Fruit fly (Drosophila melanogaster) whole organism, prepupa: ENCODE results near the gene Tep4.

Experiments
- Blimp-1 ChIP-seq: fragments of 200-800 bp; sonication (Bioruptor generic); optimal IDR thresholded peaks from 3 replicates; lab custom pipeline; 2017; ENCODE audit warnings: missing biosample characterization, missing genetic modification characterization, mild to moderate bottlenecking, moderate library complexity, missing genetic modification reagents
- CG10631 ChIP-seq: fragments of 200-800 bp; sonication (Bioruptor generic); optimal IDR thresholded peaks from 2 replicates; lab custom pipeline; 2016; ENCODE audit warnings: missing biosample characterization, missing genetic modification characterization
- CG10669 ChIP-seq: fragments of 200-800 bp; sonication (Bioruptor generic); optimal IDR thresholded peaks from 3 replicates; lab custom pipeline; 2018; ENCODE audit warnings: missing biosample characterization, mild to moderate bottlenecking, missing genetic modification characterization, moderate library complexity
- CG11902 ChIP-seq: fragments of 200-800 bp; sonication (Bioruptor generic); optimal IDR thresholded peaks from 3 replicates; lab custom pipeline; 2016; ENCODE audit warnings: missing biosample characterization, missing genetic modification characterization
- CG1621 ChIP-seq: fragments of 200-800 bp; sonication (Bioruptor generic); optimal IDR thresholded peaks from 3 replicates; lab custom pipeline; 2018; ENCODE audit warnings: missing biosample characterization, mild to moderate bottlenecking, missing genetic modification characterization
- CG3032 ChIP-seq: fragments of 200-800 bp; optimal IDR thresholded peaks from 2 replicates; lab custom pipeline; 2019; ENCODE audit warnings: missing biosample characterization, mild to moderate bottlenecking, missing genetic modification characterization, moderate library complexity
- CG31627 ChIP-seq: fragments of 200-800 bp; sonication (Bioruptor generic); optimal IDR thresholded peaks from 3 replicates; lab custom pipeline; 2016; ENCODE audit warnings: missing biosample characterization, missing genetic modification characterization
- CG32006 ChIP-seq: fragments of 200-800 bp; sonication (Bioruptor generic); optimal IDR thresholded peaks from 3 replicates; lab custom pipeline; 2017; ENCODE audit warnings: missing biosample characterization, mild to moderate bottlenecking, missing genetic modification characterization
- CG34406 ChIP-seq: fragments of 200-800 bp; sonication (Bioruptor generic); optimal IDR thresholded peaks from 3 replicates; lab custom pipeline; 2016; ENCODE audit warnings: missing biosample characterization, missing genetic modification characterization
- CG3919 ChIP-seq: fragments of 200-800 bp; sonication (Bioruptor generic); optimal IDR thresholded peaks from 3 replicates; lab custom pipeline; 2016; ENCODE audit warnings: missing biosample characterization, missing genetic modification characterization
- CG4318 ChIP-seq: fragments of 200-800 bp; sonication (Bioruptor generic); optimal IDR thresholded peaks from 3 replicates; lab custom pipeline; 2017; ENCODE audit warnings: missing biosample characterization, mild to moderate bottlenecking, missing genetic modification characterization
- CG6163 ChIP-seq: fragments of 200-800 bp; sonication (Bioruptor generic); IDR thresholded peaks from 3 replicates; pipeline ENCODE4 v1.3.6; 2022; ENCODE audit warnings: missing biosample characterization, missing genetic modification characterization
- CG6792 ChIP-seq: fragments of 200-800 bp; sonication (Bioruptor generic); optimal IDR thresholded peaks from 3 replicates; lab custom pipeline; 2016; ENCODE audit warnings: missing biosample characterization, missing genetic modification characterization
- CG6854 ChIP-seq: fragments of 200-800 bp; sonication (Bioruptor generic); optimal IDR thresholded peaks from 2 replicates; lab custom pipeline; 2017; ENCODE audit warnings: missing biosample characterization, mild to moderate bottlenecking, missing genetic modification characterization
- CG7368 ChIP-seq: fragments of 200-800 bp; sonication (Bioruptor generic); optimal IDR thresholded peaks from 3 replicates; lab custom pipeline; 2016; ENCODE audit warnings: missing biosample characterization, missing genetic modification characterization
- CG8119 ChIP-seq: fragments of 200-800 bp; sonication (Bioruptor generic); IDR thresholded peaks from 3 replicates; pipeline ENCODE4 v1.3.6; 2022; ENCODE audit warnings: missing biosample characterization, missing genetic modification characterization
- CG8319 ChIP-seq: fragments of 200-800 bp; sonication (Bioruptor generic); optimal IDR thresholded peaks from 3 replicates; lab custom pipeline; 2016; ENCODE audit warnings: missing biosample characterization, missing genetic modification characterization
- CG8632 ChIP-seq: fragments of 200-800 bp; sonication (Bioruptor generic); optimal IDR thresholded peaks from 3 replicates; lab custom pipeline; 2016; ENCODE audit warnings: missing biosample characterization, missing genetic modification characterization
- CG9139 ChIP-seq: fragments of 200-800 bp; sonication (Bioruptor generic); optimal IDR thresholded peaks from 3 replicates; lab custom pipeline; 2017; ENCODE audit warnings: missing biosample characterization, mild to moderate bottlenecking, missing genetic modification characterization
- Eip75B ChIP-seq: fragments of 200-800 bp; sonication (Bioruptor generic); optimal IDR thresholded peaks from 3 replicates; lab custom pipeline; 2016; ENCODE audit warnings: missing biosample characterization, missing genetic modification characterization
- Eip78C ChIP-seq: fragments of 200-800 bp; sonication (Bioruptor generic); peaks from one replicate; lab custom pipeline; 2016; ENCODE audit warnings: missing biosample characterization, missing genetic modification characterization
- Eip93F ChIP-seq: fragments of 200-800 bp; sonication (Bioruptor generic); optimal IDR thresholded peaks from 2 replicates; lab custom pipeline; 2016; ENCODE audit warnings: missing biosample characterization, mild to moderate bottlenecking, missing genetic modification characterization
- Ets21C ChIP-seq: fragments of 200-800 bp; sonication (Bioruptor generic); optimal IDR thresholded peaks from 3 replicates; lab custom pipeline; 2016; ENCODE audit warnings: missing biosample characterization, missing genetic modification characterization
- Gug ChIP-seq: fragments of 200-800 bp; sonication (Bioruptor generic); IDR thresholded peaks from 2 replicates; pipeline ENCODE4 v1.3.6; 2022; ENCODE audit warnings: missing biosample characterization, missing genetic modification characterization
- Hr38 ChIP-seq: sonication (Bioruptor generic); optimal IDR thresholded peaks from 2 replicates; lab custom pipeline; 2016; ENCODE audit warnings: missing biosample characterization, missing genetic modification characterization
- Hr39 ChIP-seq: fragments of 200-800 bp; sonication (Bioruptor generic); optimal IDR thresholded peaks from 2 replicates; lab custom pipeline; 2016; ENCODE audit warnings: missing biosample characterization, missing genetic modification characterization
- Hr4 ChIP-seq: fragments of 200-800 bp; sonication (Bioruptor generic); optimal IDR thresholded peaks from 3 replicates; lab custom pipeline; 2016; ENCODE audit warnings: missing biosample characterization, missing genetic modification characterization
- Lpt ChIP-seq: fragments of 200-800 bp; sonication (Bioruptor generic); optimal IDR thresholded peaks from 3 replicates; lab custom pipeline; 2016; ENCODE audit warnings: missing biosample characterization, missing genetic modification characterization
- Met ChIP-seq: fragments of 200-800 bp; sonication (Bioruptor generic); optimal IDR thresholded peaks from 3 replicates; lab custom pipeline; 2016; ENCODE audit warnings: missing biosample characterization, missing genetic modification characterization
- Sox102F ChIP-seq: fragments of 200-800 bp; sonication (Bioruptor generic); optimal IDR thresholded peaks from 2 replicates; lab custom pipeline; 2016; ENCODE audit warnings: missing biosample characterization, mild to moderate bottlenecking, missing genetic modification characterization
- Sox15 ChIP-seq: fragments of 200-800 bp; sonication (Bioruptor generic); optimal IDR thresholded peaks from 3 replicates; lab custom pipeline; 2016; ENCODE audit warnings: missing biosample characterization, missing genetic modification characterization
- cyc ChIP-seq: fragments of 200-800 bp; sonication (Bioruptor generic); optimal IDR thresholded peaks from 3 replicates; lab custom pipeline; 2016; ENCODE audit warnings: missing biosample characterization, missing genetic modification characterization
- dsx ChIP-seq: fragments of 200-800 bp; optimal IDR thresholded peaks from 3 replicates; lab custom pipeline; 2019; ENCODE audit warnings: missing biosample characterization, mild to moderate bottlenecking, missing genetic modification characterization, moderate library complexity; ENCODE audit not compliant: poor library complexity, severe bottlenecking
- eg ChIP-seq: fragments of 200-800 bp; sonication (Bioruptor generic); IDR thresholded peaks from 3 replicates; pipeline ENCODE4 v1.3.6; 2022; ENCODE audit warnings: missing biosample characterization, missing genetic modification characterization
- esn ChIP-seq: fragments of 200-800 bp; sonication (Bioruptor generic); optimal IDR thresholded peaks from 2 replicates; lab custom pipeline; 2016; ENCODE audit warnings: missing biosample characterization, mild to moderate bottlenecking, missing genetic modification characterization, moderate library complexity
- fd85E ChIP-seq: fragments of 200-800 bp; sonication (Bioruptor generic); optimal IDR thresholded peaks from 3 replicates; lab custom pipeline; 2016; ENCODE audit warnings: missing biosample characterization, missing genetic modification characterization
- fkh ChIP-seq: fragments of 200-800 bp; sonication (Bioruptor generic); optimal IDR thresholded peaks from 3 replicates; lab custom pipeline; 2017; ENCODE audit warnings: missing biosample characterization, mild to moderate bottlenecking, missing genetic modification characterization, moderate library complexity
- lz ChIP-seq: fragments of 200-800 bp; sonication (Bioruptor generic); optimal IDR thresholded peaks from 3 replicates; lab custom pipeline; 2016; ENCODE audit warnings: missing biosample characterization, missing genetic modification characterization
- net ChIP-seq: fragments of 200-800 bp; sonication (Bioruptor generic); optimal IDR thresholded peaks from 3 replicates; lab custom pipeline; 2016; ENCODE audit warnings: missing biosample characterization, missing genetic modification characterization
- salr ChIP-seq, 2 experiments: fragments of 200-800 bp; sonication (Bioruptor generic); optimal IDR thresholded peaks; 3 replicates each; lab custom pipeline; 2016 to 2018; ENCODE audit warnings: missing biosample characterization in 2 of 2, missing genetic modification characterization in 2 of 2, mild to moderate bottlenecking in 1 of 2
- spab ChIP-seq: fragments of 200-800 bp; sonication (Bioruptor generic); optimal IDR thresholded peaks from 2 replicates; lab custom pipeline; 2017; ENCODE audit warnings: missing biosample characterization, mild to moderate bottlenecking, missing genetic modification characterization, missing genetic modification reagents
- ss ChIP-seq, 2 experiments: fragments of 200-800 bp; sonication (Bioruptor generic); optimal IDR thresholded peaks; 2 replicates in 1 of 2; 3 replicates in 1 of 2; lab custom pipeline; 2017 to 2018; ENCODE audit warnings: mild to moderate bottlenecking in 2 of 2, missing biosample characterization in 2 of 2, missing genetic modification characterization in 2 of 2, moderate library complexity in 1 of 2
- svp ChIP-seq: fragments of 200-800 bp; sonication (Bioruptor generic); peaks from one replicate; lab custom pipeline; 2016; ENCODE audit warnings: missing biosample characterization, missing genetic modification characterization
- vri ChIP-seq: fragments of 200-800 bp; sonication (Bioruptor generic); optimal IDR thresholded peaks from 3 replicates; lab custom pipeline; 2016; ENCODE audit warnings: missing biosample characterization, mild to moderate bottlenecking, missing genetic modification characterization

The Tep4 gene

dm6 chr2L:19537779-19538456 lies 10.4 kb upstream of the Tep4 start, which contains the start of gene CG13082 (continued):
- TF ChIP-seq CG10631 (GFP tag; lab: Kevin White, UChicago): peak; percentile 87
- peak; percentile 97 for TF ChIP-seq esn
- peak; percentile 87 for TF ChIP-seq CG8632
- peak; percentile 62 for TF ChIP-seq fd85E
- TF ChIP-seq lz (GFP tag; lab: Kevin White, UChicago): peak; percentile 96
- peak; percentile 81 for TF ChIP-seq CG11902 (GFP tag; lab: Kevin White, UChicago)
- TF ChIP-seq net (GFP tag; lab: Kevin White, UChicago): peak; percentile 83
- TF ChIP-seq CG4318 (GFP tag; lab: Kevin White, UChicago): peak; percentile 87
- TF ChIP-seq CG3919 (GFP tag; lab: Kevin White, UChicago): peak; percentile 94
- peak; percentile 97 for TF ChIP-seq svp
- TF ChIP-seq eg: peak; percentile 72
- peak; percentile 76 for TF ChIP-seq Sox15 (GFP tag; lab: Kevin White, UChicago)
- peak; percentile 95 for TF ChIP-seq Sox102F (GFP tag; lab: Kevin White, UChicago)
- TF ChIP-seq Lpt: peak; percentile 88
- TF ChIP-seq Hr38 (GFP tag; lab: Kevin White, UChicago): no peak
- TF ChIP-seq Blimp-1: peak; percentile 93
- TF ChIP-seq Eip78C (GFP tag; lab: Kevin White, UChicago): peak; percentile 96
- peak; percentile 97 for TF ChIP-seq Met (GFP tag; lab: Kevin White, UChicago)
- TF ChIP-seq CG6792 (GFP tag; lab: Kevin White, UChicago): peak; percentile 93
- peak; percentile 87 for TF ChIP-seq CG6163
- peak; percentile 9 for TF ChIP-seq CG9139 (GFP tag; lab: Kevin White, UChicago)
- peak; percentile 84 for TF ChIP-seq CG8319 (GFP tag; lab: Kevin White, UChicago)
- TF ChIP-seq Ets21C (GFP tag; lab: Kevin White, UChicago): peak; percentile 94
- TF ChIP-seq CG34406 (GFP tag; lab: Kevin White, UChicago): peak; percentile 91
- TF ChIP-seq CG31627 (GFP tag; lab: Kevin White, UChicago): peak; percentile 96
- peak; percentile 50 to 74 for TF ChIP-seq ss (GFP tag; optimal IDR thresholded peaks at IDR 0.05; lab: Kevin White, UChicago)
- TF ChIP-seq Hr39 (GFP tag; lab: Kevin White, UChicago): peak; percentile 96
- TF ChIP-seq Hr4: peak; percentile 80
- TF ChIP-seq spab: peak; percentile 63
- peak; percentile 73 for TF ChIP-seq Gug (GFP tag; lab: Robert Waterston, UW)
- peak; percentile 91 for TF ChIP-seq CG8119 (GFP tag; lab: Robert Waterston, UW)
- TF ChIP-seq CG32006 (GFP tag; lab: Kevin White, UChicago): peak; percentile 95
- peak; percentile 90 for TF ChIP-seq CG6854 (GFP tag; lab: Kevin White, UChicago)

DNA sequence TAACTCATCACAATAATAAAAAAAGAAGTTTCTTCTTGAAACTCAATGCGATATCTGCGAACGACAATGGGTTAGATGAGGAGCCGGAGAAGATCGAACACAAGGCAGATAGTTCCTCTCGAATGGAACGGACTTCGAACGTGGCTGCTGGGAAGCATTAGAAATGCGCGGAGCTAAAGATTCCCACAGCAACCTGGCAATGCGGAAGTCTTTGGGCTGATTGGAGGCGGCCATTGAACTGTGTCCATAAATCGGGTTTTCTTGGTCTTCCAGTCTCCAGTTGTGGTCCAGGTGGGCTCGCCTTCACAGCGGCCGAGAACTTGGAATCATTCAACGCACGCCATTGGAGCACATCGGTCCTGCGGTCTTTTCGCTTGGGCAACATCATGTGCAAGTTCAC lies 8.0 kb upstream of the Tep4 start, which contains the start of gene CG13081:
CG13081 (plus strand) TSS at position 301 of the 400 bp plus-strand sequence.
- TF ChIP-seq Blimp-1 (no peak), ss (GFP tag; optimal IDR thresholded peaks at IDR 0.05; lab: Kevin White, UChicago) (no peak), esn (no peak), CG6163 (no peak), eg (no peak), salr (GFP tag; optimal IDR thresholded peaks at IDR 0.05; lab: Kevin White, UChicago) (no peak), Hr38 (GFP tag; lab: Kevin White, UChicago) (no peak), CG3032 (tag; lab: Kevin White, UChicago) (no peak), Gug (GFP tag; lab: Robert Waterston, UW) (no peak), Sox102F (GFP tag; lab: Kevin White, UChicago) (no peak), Ets21C (GFP tag; lab: Kevin White, UChicago) (no peak), Met (GFP tag; lab: Kevin White, UChicago) (no peak), Eip78C (GFP tag; lab: Kevin White, UChicago) (no peak), CG1621 (no peak)

dm6 chr2L:19542268-19542773 lies 6.0 kb upstream of the Tep4 start:
- TF ChIP-seq Eip75B (no peak), CG9139 (GFP tag; lab: Kevin White, UChicago) (no peak), Sox15 (GFP tag; lab: Kevin White, UChicago) (no peak), spab (no peak), CG4318 (GFP tag; lab: Kevin White, UChicago) (no peak), dsx (GFP tag; lab: Kevin White, UChicago) (peak; percentile 34), CG10669 (GFP tag; lab: Kevin White, UChicago) (no peak), CG11902 (GFP tag; lab: Kevin White, UChicago) (no peak), vri (GFP tag; lab: Kevin White, UChicago) (no peak), svp (peak; percentile 57), Eip78C (GFP tag; lab: Kevin White, UChicago) (peak; percentile 37), Lpt (no peak), CG10631 (GFP tag; lab: Kevin White, UChicago) (no peak), cyc (GFP tag; lab: Kevin White, UChicago) (no peak), esn (peak; percentile 4), CG32006 (GFP tag; lab: Kevin White, UChicago) (no peak), Eip93F (GFP tag; lab: Kevin White, UChicago) (no peak), CG7368 (no peak), fkh (GFP tag; lab: Kevin White, UChicago) (no peak), salr (GFP tag; optimal IDR thresholded peaks at IDR 0.05; lab: Kevin White, UChicago) (no peak)
